Worm (Caenorhabditis elegans) whole organism, L2 larva: ENCODE data around the gene ZK593.2.

Experiments used
- C34F6.9 ChIP-seq: fragments of 150-350 bp; optimal IDR thresholded peaks from 2 replicates; lab custom pipeline; 2014; ENCODE audit warnings: missing biosample characterization, missing genetic modification characterization
- F13H6.1 ChIP-seq: sonication (generic microtip); optimal IDR thresholded peaks from 2 replicates; lab custom pipeline; 2016; ENCODE audit warnings: missing genetic modification characterization, missing compliant biosample characterization
- Y55F3AM.14 ChIP-seq: fragments of 200-800 bp; sonication (Bioruptor generic); optimal IDR thresholded peaks from 2 replicates; lab custom pipeline; 2018; ENCODE audit warnings: mild to moderate bottlenecking, missing genetic modification characterization, missing compliant biosample characterization
- ZK546.5 ChIP-seq: sonication (generic microtip); optimal IDR thresholded peaks from 2 replicates; lab custom pipeline; 2017; ENCODE audit warnings: missing biosample characterization, missing genetic modification characterization
- aly-2 ChIP-seq: fragments of 150-350 bp; optimal IDR thresholded peaks from 2 replicates; lab custom pipeline; 2014; ENCODE audit warnings: missing biosample characterization, missing genetic modification characterization
- ama-1 ChIP-seq: fragments of 150-350 bp; optimal IDR thresholded peaks from 2 replicates; lab custom pipeline; 2018; ENCODE audit warnings: inconsistent platforms
- blmp-1 ChIP-seq: sonication (generic microtip); optimal IDR thresholded peaks from 2 replicates; lab custom pipeline; 2017; ENCODE audit warnings: missing genetic modification characterization, mild to moderate bottlenecking, missing compliant biosample characterization, antibody characterized with exemption, moderate library complexity; ENCODE audit not compliant: insufficient read depth
- ceh-16 ChIP-seq: fragments of 150-350 bp; optimal IDR thresholded peaks from 2 replicates; lab custom pipeline; 2014; ENCODE audit warnings: missing biosample characterization, missing genetic modification characterization
- ceh-82 ChIP-seq: fragments of 150-350 bp; optimal IDR thresholded peaks from 2 replicates; lab custom pipeline; 2014; ENCODE audit warnings: missing biosample characterization, missing genetic modification characterization
- crh-2 ChIP-seq: sonication (generic microtip); optimal IDR thresholded peaks from 2 replicates; lab custom pipeline; 2017; ENCODE audit warnings: missing biosample characterization, missing genetic modification characterization
- dmd-4 ChIP-seq: sonication (generic microtip); optimal IDR thresholded peaks from 2 replicates; lab custom pipeline; 2017; ENCODE audit warnings: missing biosample characterization, missing genetic modification characterization
- egl-27 ChIP-seq: sonication (generic microtip); optimal IDR thresholded peaks from 3 replicates; lab custom pipeline; 2017; ENCODE audit warnings: missing biosample characterization, missing genetic modification reagents, missing genetic modification characterization
- elt-3 ChIP-seq: sonication (generic microtip); optimal IDR thresholded peaks from 2 replicates; lab custom pipeline; 2017; ENCODE audit warnings: missing biosample characterization, missing genetic modification characterization
- gmeb-1 ChIP-seq: fragments of 150-350 bp; optimal IDR thresholded peaks from 2 replicates; lab custom pipeline; 2014; ENCODE audit warnings: missing biosample characterization, missing genetic modification characterization
- lin-13 ChIP-seq: fragments of 150-350 bp; optimal IDR thresholded peaks from 2 replicates; lab custom pipeline; 2014; ENCODE audit warnings: missing biosample characterization, missing genetic modification reagents, missing genetic modification characterization
- lsy-2 ChIP-seq, 2 experiments: fragments of 150-350 bp in 1 of 2; sonication (generic microtip) in 1 of 2; optimal IDR thresholded peaks; 2 replicates each; lab custom pipeline; 2014 to 2017; ENCODE audit warnings: missing biosample characterization in 2 of 2, missing genetic modification characterization in 2 of 2
- mab-5 ChIP-seq: fragments of 150-350 bp; optimal IDR thresholded peaks from 2 replicates; lab custom pipeline; 2014; ENCODE audit warnings: missing biosample characterization, missing genetic modification characterization
- mbf-1 ChIP-seq: sonication (generic microtip); optimal IDR thresholded peaks from 2 replicates; lab custom pipeline; 2017; ENCODE audit warnings: missing biosample characterization, missing genetic modification characterization
- mdl-1 ChIP-seq, 2 experiments: fragments of 150-350 bp in 1 of 2; sonication (generic microtip) in 1 of 2; optimal IDR thresholded peaks; 2 replicates each; lab custom pipeline; 2017; ENCODE audit warnings: missing biosample characterization in 2 of 2, missing genetic modification characterization in 2 of 2
- nhr-12 ChIP-seq: fragments of 150-350 bp; optimal IDR thresholded peaks from 2 replicates; lab custom pipeline; 2014; ENCODE audit warnings: missing biosample characterization, missing genetic modification characterization
- nhr-129 ChIP-seq: fragments of 150-350 bp; optimal IDR thresholded peaks from 2 replicates; lab custom pipeline; 2014; ENCODE audit warnings: missing biosample characterization, missing genetic modification characterization
- nhr-21 ChIP-seq: fragments of 150-350 bp; optimal IDR thresholded peaks from 2 replicates; lab custom pipeline; 2014; ENCODE audit warnings: missing biosample characterization, missing genetic modification characterization
- nhr-6 ChIP-seq: fragments of 150-350 bp; optimal IDR thresholded peaks from 2 replicates; lab custom pipeline; 2014; ENCODE audit warnings: missing biosample characterization, missing genetic modification characterization
- nhr-77 ChIP-seq: fragments of 150-350 bp; optimal IDR thresholded peaks from 2 replicates; lab custom pipeline; 2014; ENCODE audit warnings: missing biosample characterization, missing genetic modification characterization
- peb-1 ChIP-seq: fragments of 150-350 bp; optimal IDR thresholded peaks from 2 replicates; lab custom pipeline; 2014; ENCODE audit warnings: missing biosample characterization, missing genetic modification characterization
- sem-4 ChIP-seq: fragments of 150-350 bp; optimal IDR thresholded peaks from 2 replicates; lab custom pipeline; 2014; ENCODE audit warnings: missing biosample characterization, missing genetic modification reagents, missing genetic modification characterization
- sma-3 ChIP-seq: sonication (generic microtip); optimal IDR thresholded peaks from 2 replicates; lab custom pipeline; 2016; ENCODE audit warnings: missing genetic modification reagents, missing genetic modification characterization, missing compliant biosample characterization
- sma-9 ChIP-seq, 2 experiments: fragments of 150-350 bp in 1 of 2; sonication (generic microtip) in 1 of 2; optimal IDR thresholded peaks; 2 replicates each; lab custom pipeline; 2014 to 2016; ENCODE audit warnings: missing genetic modification characterization in 2 of 2, mild to moderate bottlenecking in 1 of 2, missing biosample characterization in 1 of 2, missing compliant biosample characterization in 1 of 2, missing genetic modification reagents in 1 of 2, moderate library complexity in 1 of 2
- snpc-4 ChIP-seq: fragments of 150-350 bp; optimal IDR thresholded peaks from 2 replicates; lab custom pipeline; 2014; ENCODE audit warnings: missing biosample characterization, missing genetic modification characterization
- unc-39 ChIP-seq: fragments of 150-350 bp; optimal IDR thresholded peaks from 2 replicates; lab custom pipeline; 2014; ENCODE audit warnings: missing biosample characterization, missing genetic modification characterization
- unc-55 ChIP-seq: fragments of 150-350 bp; sonication (generic microtip); optimal IDR thresholded peaks from 3 replicates; lab custom pipeline; 2014; ENCODE audit warnings: missing biosample characterization, missing genetic modification reagents, missing genetic modification characterization
- zag-1 ChIP-seq: fragments of 150-350 bp; optimal IDR thresholded peaks from 2 replicates; lab custom pipeline; 2014; ENCODE audit warnings: missing biosample characterization, missing genetic modification characterization
- ztf-11 ChIP-seq: sonication (generic microtip); optimal IDR thresholded peaks from 2 replicates; lab custom pipeline; 2017; ENCODE audit warnings: missing biosample characterization, missing genetic modification characterization
- ztf-4 ChIP-seq: fragments of 150-350 bp; optimal IDR thresholded peaks from 2 replicates; lab custom pipeline; 2014; ENCODE audit warnings: missing biosample characterization, missing genetic modification characterization

Gene ZK593.2

ce11 chrIV:10913081-10913480, at the start of gene ZK593.2:
Gene ZK593.2, plus strand, starts transcription at chrIV:10913381.
- no peak for TF ChIP-seq nhr-21 (tag; lab: Kevin White, UChicago)
- no peak for TF ChIP-seq nhr-77 (tag; lab: Kevin White, UChicago)
- TF ChIP-seq blmp-1 (tag; lab: Kevin White, UChicago): no peak
- no peak for TF ChIP-seq ztf-11 (tag; lab: Kevin White, UChicago)
- no peak for TF ChIP-seq sma-3
- TF ChIP-seq nhr-12: no peak
- no peak for TF ChIP-seq Y55F3AM.14 (GFP tag; lab: Kevin White, UChicago)
- TF ChIP-seq lsy-2 (tag; optimal IDR thresholded peaks at IDR 0.05; lab: Kevin White, UChicago): no peak
- TF ChIP-seq mab-5: no peak
- TF ChIP-seq nhr-6 (tag; lab: Kevin White, UChicago): no peak
- no peak for TF ChIP-seq mdl-1 (tag; optimal IDR thresholded peaks at IDR 0.05; lab: Kevin White, UChicago)
- TF ChIP-seq ama-1: no peak
- no peak for TF ChIP-seq egl-27 (tag; lab: Kevin White, UChicago)
- TF ChIP-seq, all 48 proteins: peak for 0

ce11 chrIV:10864031-10864430, 49.1 kb upstream of the ZK593.2 start, which contains the start of gene nish-1:
Gene nish-1, plus strand, starts transcription at chrIV:10864331.
- TF ChIP-seq ztf-11 (tag; lab: Kevin White, UChicago) (no peak), ceh-82 (tag; lab: Kevin White, UChicago) (no peak), dmd-4 (tag; lab: Kevin White, UChicago) (no peak), mbf-1 (tag; lab: Kevin White, UChicago) (no peak), nhr-6 (tag; lab: Kevin White, UChicago) (no peak), crh-2 (tag; lab: Kevin White, UChicago) (no peak), gmeb-1 (tag; lab: Kevin White, UChicago) (no peak), peb-1 (no peak)

ce11 chrIV:10867370-10868146, 45.6 kb upstream of the ZK593.2 start:
- TF ChIP-seq F13H6.1 (no peak), ceh-16 (tag; lab: Kevin White, UChicago) (no peak), ZK546.5 (tag; lab: Kevin White, UChicago) (no peak), egl-27 (tag; lab: Kevin White, UChicago) (no peak), mab-5 (no peak), unc-39 (tag; lab: Kevin White, UChicago) (no peak), ztf-4 (tag; lab: Kevin White, UChicago) (no peak), mdl-1 (tag; optimal IDR thresholded peaks at IDR 0.05; lab: Kevin White, UChicago) (no peak), nhr-129 (tag; lab: Kevin White, UChicago) (no peak), snpc-4 (tag; lab: Kevin White, UChicago) (no peak), peb-1 (no peak), ceh-82 (tag; lab: Kevin White, UChicago) (no peak), dmd-4 (tag; lab: Kevin White, UChicago) (no peak), lin-13 (GFP tag; lab: Kevin White, UChicago) (no peak), elt-3 (tag; lab: Kevin White, UChicago) (no peak)
- TF ChIP-seq, all 48 proteins: peak for 0

ce11 chrIV:10868629-10869251, 44.4 kb upstream of the ZK593.2 start, which contains the start of gene F13E9.11:
Gene F13E9.11, minus strand, starts transcription at chrIV:10869135.
- TF ChIP-seq unc-55 (GFP tag; lab: Kevin White, UChicago) (peak; percentile 12), gmeb-1 (tag; lab: Kevin White, UChicago) (no peak), lsy-2 (tag; optimal IDR thresholded peaks at IDR 0.05; lab: Kevin White, UChicago) (peak in 1 of 2 experiments; percentile 19), C34F6.9 (tag; lab: Kevin White, UChicago) (peak; percentile 5), zag-1 (tag; lab: Kevin White, UChicago) (peak; percentile 61)

ce11 chrIV:10869642-10870041, 43.5 kb upstream of the ZK593.2 start:
- TF ChIP-seq sma-9 (GFP tag; optimal IDR thresholded peaks at IDR 0.05; lab: Kevin White, UChicago) (no peak), sma-9 (tag; optimal IDR thresholded peaks at IDR 0.05; lab: Kevin White, UChicago) (no peak), Y55F3AM.14 (GFP tag; lab: Kevin White, UChicago) (no peak), unc-55 (GFP tag; lab: Kevin White, UChicago) (no peak), sem-4 (no peak), gmeb-1 (tag; lab: Kevin White, UChicago) (no peak), lin-13 (GFP tag; lab: Kevin White, UChicago) (no peak), aly-2 (tag; lab: Kevin White, UChicago) (no peak), nhr-12 (no peak), nhr-129 (tag; lab: Kevin White, UChicago) (no peak), mbf-1 (tag; lab: Kevin White, UChicago) (no peak)
